Worm (Caenorhabditis elegans) whole organism, mixed stage, embryonic: ENCODE results near the gene sru-23.
"Not testable (repeated sequence)": the region's sequence is repeated elsewhere in the genome, so short reads cannot be mapped to it uniquely, and the experiment has no call there.

Experiments
- M03D4.4 ChIP-seq: sonication (generic microtip); optimal IDR thresholded peaks from 2 replicates; lab custom pipeline; 2017; ENCODE audit warnings: mild to moderate bottlenecking, missing genetic modification characterization, missing compliant biosample characterization
- bed-3 ChIP-seq: fragments of 200-800 bp; sonication (Bioruptor generic); optimal IDR thresholded peaks from 3 replicates; lab custom pipeline; 2018; ENCODE audit warnings: mild to moderate bottlenecking, missing genetic modification characterization, moderate library complexity, missing compliant biosample characterization
- blmp-1 ChIP-seq: fragments of 150-350 bp; optimal IDR thresholded peaks from 2 replicates; lab custom pipeline; 2014; ENCODE audit warnings: missing biosample characterization, missing genetic modification characterization
- ceh-39 ChIP-seq: fragments of 150-350 bp; optimal IDR thresholded peaks from 2 replicates; lab custom pipeline; 2014; ENCODE audit warnings: missing biosample characterization, missing genetic modification characterization
- ceh-43 ChIP-seq: fragments of 200-800 bp; sonication (Bioruptor generic); optimal IDR thresholded peaks from 2 replicates; lab custom pipeline; 2018; ENCODE audit warnings: mild to moderate bottlenecking, missing genetic modification characterization, moderate library complexity, missing compliant biosample characterization
- ceh-83 ChIP-seq: fragments of 200-800 bp; sonication (Bioruptor generic); optimal IDR thresholded peaks from 2 replicates; lab custom pipeline; 2018; ENCODE audit warnings: mild to moderate bottlenecking, missing genetic modification characterization, missing compliant biosample characterization
- ces-1 ChIP-seq: fragments of 150-350 bp; optimal IDR thresholded peaks from 2 replicates; lab custom pipeline; 2014; ENCODE audit warnings: missing biosample characterization, missing genetic modification reagents, missing genetic modification characterization
- drap-1 ChIP-seq: fragments of 200-800 bp; sonication (Bioruptor generic); optimal IDR thresholded peaks from 3 replicates; lab custom pipeline; 2018; ENCODE audit warnings: mild to moderate bottlenecking, missing genetic modification characterization, missing compliant biosample characterization
- elt-1 ChIP-seq: sonication (generic microtip); optimal IDR thresholded peaks from 2 replicates; lab custom pipeline; 2017; ENCODE audit warnings: missing genetic modification characterization, mild to moderate bottlenecking, missing compliant biosample characterization, antibody characterized with exemption, moderate library complexity, borderline replicate concordance; ENCODE audit not compliant: insufficient read depth
- elt-3 ChIP-seq: fragments of 150-350 bp; optimal IDR thresholded peaks from 2 replicates; lab custom pipeline; 2014; ENCODE audit warnings: missing biosample characterization, missing genetic modification characterization
- flh-1 ChIP-seq: fragments of 200-800 bp; sonication (Bioruptor generic); optimal IDR thresholded peaks from 2 replicates; lab custom pipeline; 2018; ENCODE audit warnings: mild to moderate bottlenecking, missing genetic modification characterization, moderate library complexity, missing compliant biosample characterization
- hlh-1 ChIP-seq: fragments of 150-350 bp; optimal IDR thresholded peaks from 2 replicates; lab custom pipeline; 2014; ENCODE audit warnings: missing biosample characterization, missing genetic modification reagents, missing genetic modification characterization
- lin-13 ChIP-seq: fragments of 150-350 bp; optimal IDR thresholded peaks from 2 replicates; lab custom pipeline; 2014; ENCODE audit warnings: missing biosample characterization, missing genetic modification characterization
- mab-5 ChIP-seq: fragments of 150-350 bp; optimal IDR thresholded peaks from 2 replicates; lab custom pipeline; 2014; ENCODE audit warnings: missing biosample characterization, missing genetic modification characterization
- mls-2 ChIP-seq: sonication (generic microtip); optimal IDR thresholded peaks from 2 replicates; lab custom pipeline; 2016; ENCODE audit warnings: mild to moderate bottlenecking, missing genetic modification characterization, moderate library complexity, missing compliant biosample characterization
- nhr-12 ChIP-seq: fragments of 150-350 bp; optimal IDR thresholded peaks from 2 replicates; lab custom pipeline; 2014; ENCODE audit warnings: missing biosample characterization, missing genetic modification characterization
- nhr-2 ChIP-seq: fragments of 150-350 bp; optimal IDR thresholded peaks from 2 replicates; lab custom pipeline; 2014; ENCODE audit warnings: missing biosample characterization, missing genetic modification characterization
- nhr-237 ChIP-seq: fragments of 150-350 bp; optimal IDR thresholded peaks from 2 replicates; lab custom pipeline; 2014; ENCODE audit warnings: missing biosample characterization, missing genetic modification characterization
- nhr-28 ChIP-seq: fragments of 150-350 bp; optimal IDR thresholded peaks from 2 replicates; lab custom pipeline; 2014; ENCODE audit warnings: missing biosample characterization, missing genetic modification characterization
- nhr-76 ChIP-seq: sonication (generic microtip); optimal IDR thresholded peaks from 2 replicates; lab custom pipeline; 2017; ENCODE audit warnings: missing biosample characterization, missing genetic modification characterization
- pha-4 ChIP-seq: fragments of 150-350 bp; optimal IDR thresholded peaks from 2 replicates; lab custom pipeline; 2018; ENCODE audit warnings: missing biosample characterization, missing genetic modification reagents, missing genetic modification characterization
- sem-2 ChIP-seq: fragments of 200-800 bp; sonication (Bioruptor generic); optimal IDR thresholded peaks from 2 replicates; lab custom pipeline; 2018; ENCODE audit warnings: mild to moderate bottlenecking, missing genetic modification characterization, missing compliant biosample characterization
- snpc-4 ChIP-seq: fragments of 150-350 bp; optimal IDR thresholded peaks from 2 replicates; lab custom pipeline; 2014; ENCODE audit warnings: missing biosample characterization, missing genetic modification characterization
- sptf-1 ChIP-seq: sonication (generic microtip); optimal IDR thresholded peaks from 2 replicates; lab custom pipeline; 2017; ENCODE audit warnings: mild to moderate bottlenecking, missing genetic modification characterization, moderate library complexity, missing compliant biosample characterization
- tbx-8 ChIP-seq: fragments of 200-800 bp; sonication (Bioruptor generic); optimal IDR thresholded peaks from 2 replicates; lab custom pipeline; 2018; ENCODE audit warnings: mild to moderate bottlenecking, missing genetic modification characterization, moderate library complexity, missing compliant biosample characterization
- unc-120 ChIP-seq: sonication (generic microtip); optimal IDR thresholded peaks from 2 replicates; lab custom pipeline; 2017; ENCODE audit warnings: missing genetic modification characterization, missing compliant biosample characterization; ENCODE audit not compliant: poor library complexity, severe bottlenecking
- unc-39 ChIP-seq: fragments of 150-350 bp; optimal IDR thresholded peaks from 2 replicates; lab custom pipeline; 2014; ENCODE audit warnings: missing biosample characterization, missing genetic modification characterization
- unc-62 ChIP-seq: fragments of 150-350 bp; optimal IDR thresholded peaks from 2 replicates; lab custom pipeline; 2014; ENCODE audit warnings: missing biosample characterization, missing genetic modification reagents, missing genetic modification characterization
- zip-8 ChIP-seq: fragments of 150-350 bp; optimal IDR thresholded peaks from 2 replicates; lab custom pipeline; 2014; ENCODE audit warnings: missing biosample characterization, missing genetic modification characterization
- ztf-11 ChIP-seq: fragments of 150-350 bp; optimal IDR thresholded peaks from 2 replicates; lab custom pipeline; 2014; ENCODE audit warnings: missing biosample characterization, missing genetic modification characterization

The sru-23 gene

ce11 chrV:16007505-16007904 lies 35.1 kb upstream of the sru-23 start, which contains the start of gene str-231:
TSS of gene str-231 (minus strand) at chrV:16007605.
- no peak for TF ChIP-seq M03D4.4 (tag; lab: Kevin White, UChicago)
- no peak for TF ChIP-seq unc-120 (tag; lab: Kevin White, UChicago)
- TF ChIP-seq ceh-43 (GFP tag; lab: Kevin White, UChicago) = no peak
- no peak for TF ChIP-seq mls-2
- no peak for TF ChIP-seq snpc-4 (tag; lab: Kevin White, UChicago)
- TF ChIP-seq hlh-1 (tag; lab: Kevin White, UChicago) = no peak
- TF ChIP-seq sptf-1 (tag; lab: Kevin White, UChicago) = no peak
- no peak for TF ChIP-seq blmp-1 (tag; lab: Kevin White, UChicago)
- TF ChIP-seq nhr-76 = no peak
- TF ChIP-seq nhr-237 (tag; lab: Kevin White, UChicago) = no peak
- TF ChIP-seq zip-8 (tag; lab: Kevin White, UChicago) = no peak
- TF ChIP-seq unc-62 (GFP tag; lab: Kevin White, UChicago) = no peak
- no peak for TF ChIP-seq ces-1 (GFP tag; lab: Kevin White, UChicago)
- no peak for TF ChIP-seq ceh-39
- TF ChIP-seq nhr-2 (tag; lab: Kevin White, UChicago) = no peak
- TF ChIP-seq drap-1 = no peak
- TF ChIP-seq ceh-83 (GFP tag; lab: Kevin White, UChicago) = no peak
- no peak for TF ChIP-seq ztf-11 (tag; lab: Kevin White, UChicago)

DNA sequence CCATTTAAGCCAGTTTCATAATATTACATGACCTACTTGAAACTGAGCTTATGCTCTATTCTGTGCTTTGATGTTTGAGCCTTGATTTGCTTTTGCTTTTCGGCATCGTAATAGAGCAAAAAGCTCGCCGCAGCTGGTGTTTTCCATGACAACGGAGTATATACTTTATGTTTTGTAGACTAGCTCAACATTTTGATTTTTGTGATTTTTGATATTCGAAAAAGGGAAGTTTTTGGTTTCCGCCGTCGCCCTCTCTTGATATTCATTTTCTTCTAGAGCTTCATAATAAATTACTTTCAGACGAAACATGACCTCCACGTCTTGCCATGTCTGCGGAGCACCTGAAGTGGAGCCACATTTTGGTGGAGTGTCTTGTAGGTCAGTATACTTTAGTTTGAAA lies 29.9 kb upstream of the sru-23 start, which contains the start of gene nhr-63:
Gene nhr-63 (plus strand): TSS at position 301 of the 400 bp plus-strand sequence.
- TF ChIP-seq mab-5 (tag; lab: Kevin White, UChicago) (no peak), zip-8 (tag; lab: Kevin White, UChicago) (no peak), pha-4 (tag; lab: Kevin White, UChicago) (no peak), lin-13 (tag; lab: Kevin White, UChicago) (no peak), drap-1 (no peak)

ce11 chrV:16000433-16000832 lies 28.0 kb upstream of the sru-23 start, which contains the start of gene nhr-50:
TSS of gene nhr-50 (minus strand) at chrV:16000631.
- TF ChIP-seq ceh-39 (no peak), nhr-28 (no peak), sptf-1 (tag; lab: Kevin White, UChicago) (no peak), ces-1 (GFP tag; lab: Kevin White, UChicago) (no peak), ceh-83 (GFP tag; lab: Kevin White, UChicago) (no peak), pha-4 (tag; lab: Kevin White, UChicago) (peak; percentile 36), nhr-12 (tag; lab: Kevin White, UChicago) (no peak)

- TF ChIP-seq zip-8 (tag; lab: Kevin White, UChicago) = no peak
- TF ChIP-seq unc-39 (tag; lab: Kevin White, UChicago) = no peak
- TF ChIP-seq ceh-43 (GFP tag; lab: Kevin White, UChicago) = no peak
- no peak for TF ChIP-seq elt-1 (tag; lab: Kevin White, UChicago)
- no peak for TF ChIP-seq lin-13 (tag; lab: Kevin White, UChicago)
These were observed 24.3 kb upstream of the sru-23 start, which contains the start of the genes C06C6.9 and C06C6.8 for ce11 chrV:15996655-15997186. TSS of gene C06C6.9 (minus strand) at chrV:15996755. TSS of gene C06C6.8 (plus strand) at chrV:15997136.

DNA sequence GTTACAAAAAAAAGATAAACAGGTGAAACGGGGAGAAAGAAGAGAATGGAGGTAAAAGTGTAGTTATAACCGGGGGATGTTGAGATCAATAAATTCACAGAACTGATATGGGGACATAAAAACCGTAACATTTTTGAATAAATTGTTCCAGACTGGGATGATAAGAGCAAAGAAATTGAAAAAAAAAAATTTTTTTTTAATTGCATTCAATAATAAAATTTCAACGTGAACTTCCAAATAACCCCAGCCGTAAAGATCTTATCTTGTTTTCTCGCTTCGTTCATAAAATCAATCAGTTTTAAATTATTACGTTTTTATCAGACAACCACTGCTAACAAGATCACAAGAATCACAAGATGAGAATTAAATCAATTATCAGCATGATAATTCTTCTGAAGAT lies 19.5 kb upstream of the sru-23 start, which contains the start of gene C06C6.7:
Gene C06C6.7 (plus strand): TSS at position 301 of the 400 bp plus-strand sequence.
- not testable (repeated sequence) for TF ChIP-seq tbx-8, bed-3, sem-2 (GFP tag; lab: Kevin White, UChicago)

DNA sequence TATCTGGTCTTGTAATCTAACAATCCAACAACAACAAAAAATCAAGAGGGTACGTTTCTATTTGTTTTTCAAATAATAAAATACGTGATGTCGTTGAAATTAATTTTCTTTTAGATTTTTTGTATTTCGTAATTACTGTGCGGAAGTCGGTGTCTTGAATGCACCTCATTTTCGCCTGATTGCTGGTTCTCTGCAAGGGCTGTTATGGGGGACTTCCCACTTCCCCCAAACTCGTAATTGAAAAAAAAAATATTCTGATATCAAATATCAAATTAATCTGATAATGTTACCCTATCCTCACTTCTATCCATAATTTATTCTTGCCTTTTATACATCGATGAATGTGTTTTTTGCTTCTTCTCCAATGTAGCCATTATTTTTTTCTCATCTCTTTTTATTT lies 15.7 kb upstream of the sru-23 start, which contains the start of gene F36G9.15:
Gene F36G9.15 (minus strand): TSS at position 101 of the 400 bp plus-strand sequence.
- TF ChIP-seq snpc-4 (tag; lab: Kevin White, UChicago) (no peak), nhr-237 (tag; lab: Kevin White, UChicago) (no peak), nhr-28 (no peak), ceh-43 (GFP tag; lab: Kevin White, UChicago) (no peak), ces-1 (GFP tag; lab: Kevin White, UChicago) (no peak), unc-120 (tag; lab: Kevin White, UChicago) (no peak), elt-3 (tag; lab: Kevin White, UChicago) (no peak), pha-4 (tag; lab: Kevin White, UChicago) (no peak), lin-13 (tag; lab: Kevin White, UChicago) (no peak), blmp-1 (tag; lab: Kevin White, UChicago) (no peak), unc-62 (GFP tag; lab: Kevin White, UChicago) (no peak), hlh-1 (tag; lab: Kevin White, UChicago) (no peak), M03D4.4 (tag; lab: Kevin White, UChicago) (no peak), sptf-1 (tag; lab: Kevin White, UChicago) (no peak), sem-2 (GFP tag; lab: Kevin White, UChicago) (no peak), flh-1 (GFP tag; lab: Kevin White, UChicago) (no peak)
